Worm (Caenorhabditis elegans) whole organism, late embryonic: ENCODE measurements around the gene F19F10.14.

ENCODE experiments used
- F13H6.1 ChIP-seq: sonication (generic microtip); optimal IDR thresholded peaks from 2 replicates; lab custom pipeline; 2016; ENCODE audit warnings: missing genetic modification characterization, missing compliant biosample characterization
- ceh-9 ChIP-seq: sonication (generic microtip); optimal IDR thresholded peaks from 2 replicates; lab custom pipeline; 2016; ENCODE audit warnings: mild to moderate bottlenecking, missing genetic modification characterization, inconsistent platforms, missing compliant biosample characterization
- dmd-4 ChIP-seq: sonication (generic microtip); optimal IDR thresholded peaks from 2 replicates; lab custom pipeline; 2016; ENCODE audit warnings: borderline replicate concordance, missing genetic modification characterization, missing compliant biosample characterization
- nhr-11 ChIP-seq: fragments of 150-350 bp; optimal IDR thresholded peaks from 2 replicates; lab custom pipeline; 2014; ENCODE audit warnings: missing biosample characterization, missing genetic modification characterization
- rnt-1 ChIP-seq: sonication (generic microtip); optimal IDR thresholded peaks from 2 replicates; lab custom pipeline; 2016; ENCODE audit warnings: missing genetic modification characterization, missing compliant biosample characterization
- tbx-7 ChIP-seq: sonication (generic microtip); optimal IDR thresholded peaks from 2 replicates; lab custom pipeline; 2016; ENCODE audit warnings: missing genotype, missing genetic modification characterization, missing compliant biosample characterization

DNA sequence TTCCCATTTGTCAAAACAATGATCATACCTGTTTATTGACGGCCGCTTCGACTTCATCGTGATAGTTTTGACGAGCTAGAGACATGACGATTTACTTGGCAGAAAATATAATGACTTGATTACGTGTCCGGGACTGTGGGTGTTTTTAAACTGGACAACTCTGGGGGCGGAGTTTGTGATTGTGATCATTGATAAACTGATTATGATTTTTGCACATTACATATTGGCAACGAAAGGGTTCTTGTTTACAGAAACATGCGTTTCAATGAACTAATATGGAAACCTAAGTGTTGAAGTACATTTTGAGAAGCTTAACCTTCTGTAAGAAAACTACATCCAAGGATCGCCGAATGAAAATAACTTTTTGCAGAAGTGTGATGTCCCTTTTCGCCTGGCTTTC is 23.4 kb downstream of the F19F10.14 start, which contains the start of gene ftn-1:
- no peak for TF ChIP-seq dmd-4 (tag; lab: Kevin White, UChicago)
- no peak for TF ChIP-seq rnt-1
- TF ChIP-seq F13H6.1 (tag; lab: Kevin White, UChicago), result no peak
- TF ChIP-seq tbx-7, result no peak
- no peak for TF ChIP-seq ceh-9
- no peak for TF ChIP-seq nhr-11
